Fruit fly (Drosophila melanogaster) whole organism, embryonic: ENCODE measurements around the gene fz3.

Experiments
- Asciz ChIP-seq: fragments of 200-800 bp; sonication (Bioruptor generic); optimal IDR thresholded peaks from 2 replicates; lab custom pipeline; 2017; ENCODE audit warnings: missing biosample characterization, mild to moderate bottlenecking, missing genetic modification characterization, missing genetic modification reagents
- CG10267 ChIP-seq: fragments of 200-800 bp; sonication (Bioruptor generic); optimal IDR thresholded peaks from 2 replicates; lab custom pipeline; 2018; ENCODE audit warnings: missing biosample characterization, mild to moderate bottlenecking, missing genetic modification characterization, moderate library complexity
- CG10462 ChIP-seq: fragments of 200-800 bp; sonication (Bioruptor generic); optimal IDR thresholded peaks from 2 replicates; lab custom pipeline; 2016; ENCODE audit warnings: missing biosample characterization, missing genetic modification characterization
- CG11398 ChIP-seq: fragments of 200-800 bp; sonication (Bioruptor generic); optimal IDR thresholded peaks from 2 replicates; lab custom pipeline; 2016; ENCODE audit warnings: missing biosample characterization, missing genetic modification characterization
- CG12659 ChIP-seq: fragments of 200-800 bp; sonication (Bioruptor generic); optimal IDR thresholded peaks from 3 replicates; lab custom pipeline; 2017; ENCODE audit warnings: mild to moderate bottlenecking, missing biosample characterization, missing genetic modification reagents, missing genetic modification characterization
- CG13424 ChIP-seq: fragments of 200-800 bp; sonication (Bioruptor generic); optimal IDR thresholded peaks from 2 replicates; lab custom pipeline; 2019; ENCODE audit warnings: missing biosample characterization, mild to moderate bottlenecking, missing genetic modification characterization, moderate library complexity
- CG13624 ChIP-seq: fragments of 200-800 bp; sonication (Bioruptor generic); optimal IDR thresholded peaks from 2 replicates; lab custom pipeline; 2016; ENCODE audit warnings: missing biosample characterization, missing genetic modification characterization
- CG14965 ChIP-seq: fragments of 200-800 bp; sonication (Bioruptor generic); optimal IDR thresholded peaks from 2 replicates; lab custom pipeline; 2016; ENCODE audit warnings: missing biosample characterization, missing genetic modification characterization, borderline replicate concordance
- CG15479 ChIP-seq: fragments of 200-800 bp; sonication (Bioruptor generic); optimal IDR thresholded peaks from 3 replicates; lab custom pipeline; 2019; ENCODE audit warnings: missing biosample characterization, mild to moderate bottlenecking, missing genetic modification characterization, moderate library complexity
- CG15514 ChIP-seq: fragments of 200-800 bp; sonication (Bioruptor generic); optimal IDR thresholded peaks from 3 replicates; lab custom pipeline; 2017; ENCODE audit warnings: missing biosample characterization, missing genetic modification characterization, mild to moderate bottlenecking, moderate library complexity, missing genetic modification reagents
- CG16813 ChIP-seq: fragments of 200-800 bp; sonication (Bioruptor generic); IDR thresholded peaks from 3 replicates; pipeline ENCODE4 v1.3.6; 2022; ENCODE audit warnings: missing biosample characterization, missing genetic modification characterization; ENCODE audit not compliant: partially characterized antibody
- CG17186 ChIP-seq: fragments of 200-800 bp; sonication (Bioruptor generic); optimal IDR thresholded peaks from 3 replicates; lab custom pipeline; 2017; ENCODE audit warnings: missing biosample characterization, missing genetic modification reagents, missing genetic modification characterization
- CG17612 ChIP-seq: fragments of 200-800 bp; sonication (Bioruptor generic); IDR thresholded peaks from 2 replicates; pipeline ENCODE4 v1.3.6; 2022; ENCODE audit warnings: missing biosample characterization, missing genetic modification characterization
- CG2678 ChIP-seq: fragments of 200-800 bp; sonication (Bioruptor generic); optimal IDR thresholded peaks from 3 replicates; lab custom pipeline; 2019; ENCODE audit warnings: missing biosample characterization, mild to moderate bottlenecking, missing genetic modification characterization, moderate library complexity
- CG30020 ChIP-seq: fragments of 200-800 bp; optimal IDR thresholded peaks from 2 replicates; lab custom pipeline; 2019; ENCODE audit warnings: missing biosample characterization, mild to moderate bottlenecking, missing genetic modification characterization, moderate library complexity
- CG32767 ChIP-seq: fragments of 200-800 bp; sonication (Bioruptor generic); IDR thresholded peaks from 2 replicates; pipeline ENCODE4 v1.3.6; 2022; ENCODE audit warnings: missing biosample characterization, missing genetic modification characterization
- CG3847 ChIP-seq: fragments of 200-800 bp; sonication (Bioruptor generic); IDR thresholded peaks from 2 replicates; pipeline ENCODE4 v1.3.6; 2022; ENCODE audit warnings: missing biosample characterization, missing genetic modification characterization
- CG4617 ChIP-seq: fragments of 200-800 bp; sonication (Bioruptor generic); optimal IDR thresholded peaks from 3 replicates; lab custom pipeline; 2016; ENCODE audit warnings: missing biosample characterization, missing genetic modification characterization, borderline replicate concordance
- CG4854 ChIP-seq: fragments of 200-800 bp; sonication (Bioruptor generic); optimal IDR thresholded peaks from 2 replicates; lab custom pipeline; 2016; ENCODE audit warnings: missing biosample characterization, missing genetic modification characterization, inconsistent platforms
- CG5180 ChIP-seq: fragments of 200-800 bp; sonication (Bioruptor generic); optimal IDR thresholded peaks from 3 replicates; lab custom pipeline; 2017; ENCODE audit warnings: missing biosample characterization, missing genetic modification characterization, mild to moderate bottlenecking, moderate library complexity, missing genetic modification reagents
- CG6854 ChIP-seq: fragments of 200-800 bp; sonication (Bioruptor generic); optimal IDR thresholded peaks from 3 replicates; lab custom pipeline; 2017; ENCODE audit warnings: missing biosample characterization, mild to moderate bottlenecking, missing genetic modification characterization
- CG7987 ChIP-seq: fragments of 200-800 bp; sonication (Bioruptor generic); optimal IDR thresholded peaks from 2 replicates; lab custom pipeline; 2018; ENCODE audit warnings: missing biosample characterization, mild to moderate bottlenecking, missing genetic modification characterization, moderate library complexity
- CG9876 ChIP-seq: fragments of 200-800 bp; sonication (Bioruptor generic); optimal IDR thresholded peaks from 2 replicates; lab custom pipeline; 2016; ENCODE audit warnings: missing biosample characterization, missing genetic modification characterization
- CG9932 ChIP-seq: fragments of 200-800 bp; sonication (Bioruptor generic); IDR thresholded peaks from 2 replicates; pipeline ENCODE4 v1.3.6; 2022; ENCODE audit warnings: missing biosample characterization, missing genetic modification characterization
- Dad ChIP-seq: fragments of 200-800 bp; sonication (Bioruptor generic); optimal IDR thresholded peaks from 3 replicates; lab custom pipeline; 2016; ENCODE audit warnings: missing biosample characterization, missing genetic modification characterization
- Dll ChIP-seq: fragments of 200-800 bp; sonication (Bioruptor generic); IDR thresholded peaks from 4 replicates; pipeline ENCODE4 v1.3.6; 2022; ENCODE audit warnings: missing biosample characterization, missing genetic modification characterization; ENCODE audit not compliant: partially characterized antibody
- Doc2 ChIP-seq: fragments of 200-800 bp; sonication (Bioruptor generic); IDR thresholded peaks from 2 replicates; pipeline ENCODE4 v1.3.6; 2022; ENCODE audit warnings: missing biosample characterization, missing genetic modification characterization
- HHEX ChIP-seq: fragments of 200-800 bp; sonication (Bioruptor generic); optimal IDR thresholded peaks from 3 replicates; lab custom pipeline; 2017; ENCODE audit warnings: missing biosample characterization, mild to moderate bottlenecking, missing genetic modification characterization, missing genetic modification reagents
- Hr39 ChIP-seq: fragments of >200 bp; optimal IDR thresholded peaks from 2 replicates; lab custom pipeline; 2017
- Lim3 ChIP-seq: fragments of 200-800 bp; sonication (Bioruptor generic); IDR thresholded peaks from 2 replicates; pipeline ENCODE4 v1.3.6; 2022; ENCODE audit warnings: missing biosample characterization, missing genetic modification characterization
- Nf-YB ChIP-seq: fragments of 200-800 bp; sonication (Bioruptor generic); optimal IDR thresholded peaks from 3 replicates; lab custom pipeline; 2019; ENCODE audit warnings: missing biosample characterization, mild to moderate bottlenecking, missing genetic modification characterization, moderate library complexity
- Optix ChIP-seq: fragments of 200-800 bp; sonication (Bioruptor generic); IDR thresholded peaks from 3 replicates; pipeline ENCODE4 v1.3.6; 2022; ENCODE audit warnings: missing biosample characterization, missing genetic modification characterization
- Rfx ChIP-seq: fragments of 200-800 bp; sonication (Bioruptor generic); IDR thresholded peaks from 2 replicates; pipeline ENCODE4 v1.3.6; 2022; ENCODE audit warnings: missing biosample characterization, missing genetic modification characterization
- Sry-δ ChIP-seq: fragments of 200-800 bp; sonication (Bioruptor generic); optimal IDR thresholded peaks from 2 replicates; lab custom pipeline; 2016; ENCODE audit warnings: missing biosample characterization, missing genetic modification characterization
- Vsx1 ChIP-seq: fragments of 200-800 bp; sonication (Bioruptor generic); optimal IDR thresholded peaks from 2 replicates; lab custom pipeline; 2017; ENCODE audit warnings: missing biosample characterization, mild to moderate bottlenecking, missing genetic modification characterization, missing genetic modification reagents
- caup ChIP-seq: fragments of 200-800 bp; sonication (Bioruptor generic); optimal IDR thresholded peaks from 3 replicates; lab custom pipeline; 2017; ENCODE audit warnings: missing biosample characterization, mild to moderate bottlenecking, missing genetic modification characterization, moderate library complexity; ENCODE audit not compliant: severe bottlenecking
- grn ChIP-seq: fragments of 200-800 bp; sonication (Bioruptor generic); optimal IDR thresholded peaks from 3 replicates; lab custom pipeline; 2017; ENCODE audit warnings: missing biosample characterization, missing genetic modification characterization
- hb ChIP-seq: fragments of 200-800 bp; sonication (Bioruptor generic); IDR thresholded peaks from 3 replicates; pipeline ENCODE4 v1.3.6; 2022; ENCODE audit warnings: missing biosample characterization, missing genetic modification characterization; ENCODE audit not compliant: partially characterized antibody
- hbn ChIP-seq: fragments of 200-800 bp; sonication (Bioruptor generic); IDR thresholded peaks from 2 replicates; pipeline ENCODE4 v1.3.6; 2022; ENCODE audit warnings: missing biosample characterization, missing genetic modification characterization; ENCODE audit not compliant: partially characterized antibody
- ind ChIP-seq: fragments of 200-800 bp; sonication (Bioruptor generic); optimal IDR thresholded peaks from 3 replicates; lab custom pipeline; 2016; ENCODE audit warnings: missing biosample characterization, missing genetic modification characterization
- mirr ChIP-seq: fragments of 200-800 bp; sonication (Bioruptor generic); optimal IDR thresholded peaks from 3 replicates; lab custom pipeline; 2018; ENCODE audit warnings: missing biosample characterization, mild to moderate bottlenecking, missing genetic modification characterization
- otp ChIP-seq: fragments of 200-800 bp; sonication (Bioruptor generic); IDR thresholded peaks from 3 replicates; pipeline ENCODE4, ENCODE4 v1.3.6; 2022; ENCODE audit warnings: missing biosample characterization, missing genetic modification characterization
- pfk ChIP-seq: fragments of 200-800 bp; sonication (Bioruptor generic); optimal IDR thresholded peaks from 2 replicates; lab custom pipeline; 2018; ENCODE audit warnings: missing biosample characterization, mild to moderate bottlenecking, missing genetic modification characterization, moderate library complexity
- sens ChIP-seq: fragments of 200-800 bp; sonication (Bioruptor generic); peaks from one replicate; lab custom pipeline; 2016; ENCODE audit warnings: missing biosample characterization, missing genetic modification characterization
- sima ChIP-seq: fragments of 200-800 bp; sonication (Bioruptor generic); optimal IDR thresholded peaks from 2 replicates; lab custom pipeline; 2016; ENCODE audit warnings: missing biosample characterization, missing genetic modification characterization
- stc ChIP-seq: fragments of 200-800 bp; sonication (Bioruptor generic); IDR thresholded peaks from 2 replicates; pipeline ENCODE4 v1.3.6; 2022; ENCODE audit warnings: missing biosample characterization, missing genetic modification characterization
- tna ChIP-seq: fragments of 200-800 bp; sonication (Bioruptor generic); IDR thresholded peaks from 2 replicates; pipeline ENCODE4 v1.3.6; 2022; ENCODE audit warnings: missing biosample characterization, missing genetic modification characterization; ENCODE audit not compliant: partially characterized antibody
- wdn ChIP-seq: fragments of 200-800 bp; sonication (Bioruptor generic); IDR thresholded peaks from 2 replicates; pipeline ENCODE4 v1.3.6; 2022; ENCODE audit warnings: missing biosample characterization, missing genetic modification characterization
- z ChIP-seq: fragments of 200-800 bp; sonication (Bioruptor generic); IDR thresholded peaks from 3 replicates; pipeline ENCODE4 v1.3.6; 2022; ENCODE audit warnings: missing biosample characterization, missing genetic modification characterization

fz3 gene

DNA sequence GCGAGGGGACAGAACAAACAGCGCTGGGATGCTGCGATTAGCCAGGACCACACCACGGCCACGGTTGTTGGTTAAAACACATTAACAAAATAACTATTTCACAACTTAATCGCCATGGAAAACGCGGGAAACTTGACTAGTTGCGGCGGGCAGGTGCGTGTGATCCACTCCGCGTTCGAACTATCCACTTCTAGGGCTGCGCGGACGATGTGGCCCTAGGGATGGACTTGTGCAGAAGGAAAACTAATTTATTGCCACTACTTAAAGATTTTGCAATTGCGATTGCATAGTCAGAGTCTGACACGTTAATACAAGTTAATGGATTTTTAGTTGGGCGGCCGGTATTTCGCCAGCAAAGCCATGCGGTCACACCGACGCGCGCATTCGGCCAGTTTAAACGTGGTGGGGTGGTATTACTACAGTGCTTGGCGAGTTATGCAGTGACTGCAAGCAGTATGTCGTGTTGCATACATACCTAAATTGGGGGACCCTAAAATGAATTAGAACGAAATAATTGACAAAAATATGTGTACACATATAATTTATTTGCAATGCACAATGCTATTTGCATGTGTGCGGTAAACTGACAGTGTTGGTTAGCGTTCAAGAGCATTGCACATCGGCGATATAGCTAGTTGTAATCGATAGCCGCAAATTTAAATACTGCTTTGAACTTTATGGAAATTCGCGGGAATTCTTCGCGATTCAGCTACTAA lies 31.6 kb downstream of the fz3 start, which contains the start of gene Rbf (continued):
- TF ChIP-seq Asciz (GFP tag; lab: Kevin White, UChicago) = no peak
- TF ChIP-seq CG15514 (GFP tag; lab: Kevin White, UChicago) = peak; percentile 33
- peak; percentile 75 for TF ChIP-seq sens (GFP tag; lab: Kevin White, UChicago)
- no peak for TF ChIP-seq otp
- TF ChIP-seq CG10462 = no peak
- peak; percentile 36 for TF ChIP-seq CG9932 (GFP tag; lab: Robert Waterston, UW)
- TF ChIP-seq caup (GFP tag; lab: Kevin White, UChicago) = no peak
- peak; percentile 8 for TF ChIP-seq CG30020 (tag; lab: Kevin White, UChicago)
- no peak for TF ChIP-seq z
- TF ChIP-seq Dad = peak; percentile 31
- no peak for TF ChIP-seq HHEX (GFP tag; lab: Kevin White, UChicago)
- TF ChIP-seq CG16813 (GFP tag; lab: Robert Waterston, UW) = peak; percentile 62
- TF ChIP-seq CG17612 (GFP tag; lab: Robert Waterston, UW) = no peak
- peak; percentile 41 for TF ChIP-seq CG12659
- no peak for TF ChIP-seq Hr39 (lab: Kevin White, UChicago)
- TF ChIP-seq tna (GFP tag; lab: Robert Waterston, UW) = peak; percentile 52; the same call in 1 of the 2 replicates
- TF ChIP-seq ind (GFP tag; lab: Kevin White, UChicago) = no peak
- TF ChIP-seq CG4617 = peak; percentile 53
- peak; percentile 68 for TF ChIP-seq CG3847 (GFP tag; lab: Robert Waterston, UW)
- TF ChIP-seq CG10267 (tag; lab: Kevin White, UChicago) = peak; percentile 94
- no peak for TF ChIP-seq Optix (GFP tag; lab: Robert Waterston, UW)
- TF ChIP-seq sima (GFP tag; lab: Kevin White, UChicago) = no peak
- peak; percentile 32; the same call in 1 of the 2 replicates for TF ChIP-seq Rfx
- TF ChIP-seq CG13424 (tag; lab: Kevin White, UChicago) = no peak
- peak; percentile 4 for TF ChIP-seq CG4854 (GFP tag; lab: Kevin White, UChicago)
- peak; percentile 72 for TF ChIP-seq Sry-δ (GFP tag; lab: Kevin White, UChicago)
- TF ChIP-seq Lim3 = no peak
- peak; percentile 33 for TF ChIP-seq CG13624 (GFP tag; lab: Kevin White, UChicago)
- no peak for TF ChIP-seq CG6854 (GFP tag; lab: Kevin White, UChicago)
- no peak for TF ChIP-seq stc (GFP tag; lab: Robert Waterston, UW)
- peak; percentile 65 for TF ChIP-seq Dll (GFP tag; lab: Robert Waterston, UW)
- no peak for TF ChIP-seq CG11398 (GFP tag; lab: Kevin White, UChicago)
- TF ChIP-seq grn (GFP tag; lab: Kevin White, UChicago) = no peak
- peak; percentile 23 for TF ChIP-seq CG15479 (GFP tag; lab: Kevin White, UChicago)
- no peak for TF ChIP-seq Doc2 (GFP tag; lab: Robert Waterston, UW)
- TF ChIP-seq CG17186 (GFP tag; lab: Kevin White, UChicago) = peak; percentile 65
- TF ChIP-seq CG9876 (GFP tag; lab: Kevin White, UChicago) = no peak
- TF ChIP-seq mirr = no peak
- no peak for TF ChIP-seq CG5180 (GFP tag; lab: Kevin White, UChicago)
- no peak for TF ChIP-seq CG7987 (GFP tag; lab: Kevin White, UChicago)
- no peak for TF ChIP-seq CG2678 (tag; lab: Kevin White, UChicago)
- TF ChIP-seq hbn (GFP tag; lab: Robert Waterston, UW) = peak; percentile 35; the same call in 1 of the 2 replicates
- no peak for TF ChIP-seq CG14965 (GFP tag; lab: Kevin White, UChicago)
- peak; percentile 58; the same call in 1 of the 3 replicates for TF ChIP-seq hb
- TF ChIP-seq pfk = no peak
- no peak for TF ChIP-seq wdn (GFP tag; lab: Robert Waterston, UW)
- TF ChIP-seq CG32767 (GFP tag; lab: Robert Waterston, UW) = no peak
- no peak for TF ChIP-seq Nf-YB (GFP tag; lab: Kevin White, UChicago)
- TF ChIP-seq Vsx1 = no peak
